Fruit fly (Drosophila melanogaster) ovary, adult (tissue): Measurements from ENCODE around the gene RasGAP1.
"Not testable (repeated sequence)": the region's sequence is repeated elsewhere in the genome, so short reads cannot be mapped to it uniquely, and the experiment has no call there.

Experiments used
- CG17801 ChIP-seq: fragments of 200-800 bp; optimal IDR thresholded peaks from 2 replicates; lab custom pipeline; 2019; ENCODE audit warnings: missing biosample characterization, mild to moderate bottlenecking, missing genetic modification characterization, moderate library complexity; ENCODE audit not compliant: partially characterized antibody

The RasGAP1 gene

DNA sequence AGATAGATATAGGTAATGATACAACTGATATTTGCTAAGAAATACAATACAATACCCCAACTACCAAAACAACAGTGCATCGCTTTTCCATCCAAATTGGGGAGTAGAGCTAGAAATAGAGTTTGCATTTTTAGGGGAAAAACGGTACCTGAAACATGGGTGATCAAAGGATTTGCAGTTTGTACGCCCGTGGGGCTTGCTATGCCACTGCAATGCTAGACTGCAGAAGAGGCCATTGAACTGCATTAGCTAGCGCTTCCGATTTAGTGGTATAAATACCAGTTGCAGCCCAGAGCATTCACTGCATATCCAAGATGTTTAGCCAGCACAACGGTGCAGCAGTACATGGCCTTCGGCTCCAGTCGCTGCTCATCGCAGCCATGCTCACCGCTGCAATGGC lies 57.0 kb downstream of the RasGAP1 start, which contains the start of gene Ilp1:
Gene Ilp1, plus strand, starts transcription at position 301 of the 400 bp plus-strand sequence.
- not testable (repeated sequence) for TF ChIP-seq CG17801 (GFP tag; lab: Kevin White, UChicago)

dm6 chr3L:9797587-9797986 lies 57.5 kb downstream of the RasGAP1 start, which contains the start of gene Zasp67:
TSS of gene Zasp67 (minus strand) at chr3L:9797687.
- no peak for TF ChIP-seq CG17801 (GFP tag; lab: Kevin White, UChicago)
